Worm (Caenorhabditis elegans) whole organism, L4 larva: ENCODE measurements around the gene F47H4.2.
A peak's percentile ranks its signal among the peaks of the same experiment; 100 is the strongest.

Source experiments
- D1046.2 ChIP-seq: fragments of 200-800 bp; sonication (Bioruptor generic); IDR thresholded peaks from 2 replicates; pipeline ENCODE4 v1.3.6; 2022; ENCODE audit warnings: missing genetic modification characterization, missing compliant biosample characterization
- F10B5.3 ChIP-seq: sonication (generic microtip); optimal IDR thresholded peaks from 2 replicates; lab custom pipeline; 2016; ENCODE audit warnings: mild to moderate bottlenecking, missing genetic modification characterization, missing compliant biosample characterization
- F26F4.8 ChIP-seq: fragments of 200-800 bp; sonication (Bioruptor generic); conservative IDR thresholded peaks from 2 replicates; pipeline ENCODE4 v1.3.6; 2022; ENCODE audit warnings: missing genetic modification characterization, missing compliant biosample characterization
- F44E2.7 ChIP-seq: fragments of 200-800 bp; sonication (Bioruptor generic); IDR thresholded peaks from 2 replicates; pipeline ENCODE4 v2.1.2; 2022; ENCODE audit warnings: missing genetic modification characterization, missing compliant biosample characterization
- R02D3.7 ChIP-seq: fragments of 150-350 bp; sonication (generic microtip); optimal IDR thresholded peaks from 3 replicates; lab custom pipeline; 2014; ENCODE audit warnings: missing biosample characterization, missing genetic modification characterization
- T20F7.1 ChIP-seq: fragments of 200-800 bp; sonication (Bioruptor generic); optimal IDR thresholded peaks from 2 replicates; lab custom pipeline; 2018; ENCODE audit warnings: mild to moderate bottlenecking, missing genetic modification characterization, missing compliant biosample characterization
- T26A8.4 ChIP-seq: fragments of 200-800 bp; sonication (Bioruptor generic); IDR thresholded peaks from 2 replicates; pipeline ENCODE4 v1.3.6; 2022; ENCODE audit warnings: missing genetic modification characterization, missing compliant biosample characterization
- aly-2 ChIP-seq: sonication (generic microtip); optimal IDR thresholded peaks from 2 replicates; lab custom pipeline; 2018; ENCODE audit warnings: missing biosample characterization, missing genetic modification characterization
- ama-1 ChIP-seq: fragments of 150-350 bp; optimal IDR thresholded peaks from 2 replicates; lab custom pipeline; 2014; ENCODE audit warnings: inconsistent platforms, mixed read lengths
- arid-1 ChIP-seq: fragments of 200-800 bp; sonication (Bioruptor generic); conservative IDR thresholded peaks from 2 replicates; pipeline ENCODE4 v1.3.6; 2022; ENCODE audit warnings: missing genetic modification reagents, missing genetic modification characterization, missing compliant biosample characterization
- ceh-82 ChIP-seq: sonication (generic microtip); optimal IDR thresholded peaks from 2 replicates; lab custom pipeline; 2017; ENCODE audit warnings: missing biosample characterization, missing genetic modification characterization
- ctbp-1 ChIP-seq: fragments of 200-800 bp; sonication (Bioruptor generic); IDR thresholded peaks from 2 replicates; pipeline ENCODE4 v1.3.6; 2022; ENCODE audit warnings: missing genetic modification reagents, missing genetic modification characterization, missing compliant biosample characterization
- daf-12 ChIP-seq: fragments of 150-350 bp; optimal IDR thresholded peaks from 2 replicates; lab custom pipeline; 2014; ENCODE audit warnings: missing biosample characterization, missing genetic modification reagents, missing genetic modification characterization
- daf-16 ChIP-seq, 3 experiments: sonication (generic microtip); optimal IDR thresholded peaks; 2 replicates each; lab custom pipeline; 2016 to 2017; ENCODE audit warnings: missing genetic modification characterization in 3 of 3, missing genetic modification reagents in 3 of 3, mild to moderate bottlenecking in 2 of 3, missing compliant biosample characterization in 2 of 3, missing biosample characterization in 1 of 3, moderate library complexity in 1 of 3
- daf-19 ChIP-seq: fragments of 200-800 bp; sonication (Bioruptor generic); conservative IDR thresholded peaks from 2 replicates; pipeline ENCODE4 v1.3.6; 2022; ENCODE audit warnings: missing genetic modification characterization, missing compliant biosample characterization
- daf-8 ChIP-seq: fragments of 200-800 bp; sonication (Bioruptor generic); IDR thresholded peaks from 2 replicates; pipeline ENCODE4 v1.3.6; 2022; ENCODE audit warnings: missing genetic modification characterization, missing compliant biosample characterization
- dmd-9 ChIP-seq: fragments of 200-800 bp; sonication (Bioruptor generic); IDR thresholded peaks from 2 replicates; pipeline ENCODE4 v1.3.6; 2022; ENCODE audit warnings: missing genetic modification reagents, missing genetic modification characterization, missing compliant biosample characterization
- dpl-1 ChIP-seq: fragments of 150-350 bp; optimal IDR thresholded peaks from 2 replicates; lab custom pipeline; 2014; ENCODE audit warnings: missing biosample characterization, missing genetic modification reagents, missing genetic modification characterization
- duxl-1 ChIP-seq: sonication (generic microtip); optimal IDR thresholded peaks from 2 replicates; lab custom pipeline; 2016; ENCODE audit warnings: mild to moderate bottlenecking, missing genetic modification characterization, moderate library complexity, missing compliant biosample characterization; ENCODE audit not compliant: poor library complexity
- egl-43 ChIP-seq: fragments of 200-800 bp; sonication (Bioruptor generic); IDR thresholded peaks from 2 replicates; pipeline ENCODE4 v1.3.6; 2022; ENCODE audit warnings: missing genetic modification reagents, missing genetic modification characterization, missing compliant biosample characterization
- hlh-11 ChIP-seq: fragments of 200-800 bp; sonication (Bioruptor generic); optimal IDR thresholded peaks from 2 replicates; lab custom pipeline; 2018; ENCODE audit warnings: mild to moderate bottlenecking, missing genetic modification characterization, missing compliant biosample characterization
- hmg-1.1 ChIP-seq: fragments of 200-800 bp; sonication (Bioruptor generic); IDR thresholded peaks from 2 replicates; pipeline ENCODE4 v1.3.6; 2022; ENCODE audit warnings: missing genetic modification reagents, missing genetic modification characterization, missing compliant biosample characterization
- lim-7 ChIP-seq: fragments of 200-800 bp; sonication (Bioruptor generic); IDR thresholded peaks from 2 replicates; pipeline ENCODE4 v1.3.6; 2022; ENCODE audit warnings: missing genetic modification characterization, missing compliant biosample characterization
- lin-1 ChIP-seq: fragments of 200-800 bp; sonication (Bioruptor generic); IDR thresholded peaks from 2 replicates; pipeline ENCODE4 v1.3.6; 2022; ENCODE audit warnings: missing genetic modification reagents, missing genetic modification characterization, missing compliant biosample characterization
- lin-38 ChIP-seq: fragments of 200-800 bp; sonication (Bioruptor generic); IDR thresholded peaks from 2 replicates; pipeline ENCODE4 v1.3.6; 2022; ENCODE audit warnings: missing genetic modification reagents, missing genetic modification characterization, missing compliant biosample characterization
- lin-39 ChIP-seq: fragments of 150-350 bp; optimal IDR thresholded peaks from 2 replicates; lab custom pipeline; 2014; ENCODE audit warnings: missing biosample characterization, missing genetic modification reagents, missing genetic modification characterization
- lir-3 ChIP-seq: sonication (generic microtip); optimal IDR thresholded peaks from 2 replicates; lab custom pipeline; 2016; ENCODE audit warnings: mild to moderate bottlenecking, missing genetic modification characterization, missing compliant biosample characterization
- lsy-2 ChIP-seq, 2 experiments: fragments of 150-350 bp in 1 of 2; sonication (generic microtip) in 1 of 2; optimal IDR thresholded peaks; 2 replicates each; lab custom pipeline; 2014 to 2017; ENCODE audit warnings: missing biosample characterization in 2 of 2, missing genetic modification characterization in 2 of 2
- madf-5 ChIP-seq, 2 experiments: fragments of 200-800 bp; sonication (Bioruptor generic); IDR thresholded peaks; 2 replicates each; pipeline ENCODE4 v1.3.6; 2022; ENCODE audit warnings: missing compliant biosample characterization in 2 of 2, missing genetic modification characterization in 2 of 2
- madf-9 ChIP-seq: fragments of 200-800 bp; sonication (Bioruptor generic); conservative IDR thresholded peaks from 2 replicates; pipeline ENCODE4 v1.3.6; 2022; ENCODE audit warnings: missing genetic modification reagents, missing genetic modification characterization, missing compliant biosample characterization
- mdt-29 ChIP-seq: fragments of 200-800 bp; sonication (Bioruptor generic); IDR thresholded peaks from 2 replicates; pipeline ENCODE4 v1.3.6; 2022; ENCODE audit warnings: missing genetic modification reagents, missing genetic modification characterization, missing compliant biosample characterization
- mes-2 ChIP-seq: sonication (generic microtip); optimal IDR thresholded peaks from 2 replicates; lab custom pipeline; 2016; ENCODE audit warnings: missing genotype, mild to moderate bottlenecking, missing genetic modification characterization, missing compliant biosample characterization; ENCODE audit not compliant: poor library complexity, severe bottlenecking
- mxl-3 ChIP-seq: fragments of 200-800 bp; sonication (Bioruptor generic); optimal IDR thresholded peaks from 2 replicates; lab custom pipeline; 2018; ENCODE audit warnings: mild to moderate bottlenecking, missing genetic modification characterization, missing compliant biosample characterization
- nhr-11 ChIP-seq: fragments of 150-350 bp; optimal IDR thresholded peaks from 2 replicates; lab custom pipeline; 2014; ENCODE audit warnings: missing biosample characterization, missing genetic modification characterization
- nhr-111 ChIP-seq: fragments of 200-800 bp; sonication (Bioruptor generic); optimal IDR thresholded peaks from 2 replicates; lab custom pipeline; 2018; ENCODE audit warnings: mild to moderate bottlenecking, missing genetic modification characterization, missing compliant biosample characterization
- nhr-237 ChIP-seq: sonication (generic microtip); optimal IDR thresholded peaks from 2 replicates; lab custom pipeline; 2017; ENCODE audit warnings: missing biosample characterization, missing genetic modification characterization
- nhr-28 ChIP-seq: fragments of 150-350 bp; optimal IDR thresholded peaks from 2 replicates; lab custom pipeline; 2014; ENCODE audit warnings: missing biosample characterization, missing genetic modification characterization
- nhr-42 ChIP-seq: fragments of 200-800 bp; sonication (Bioruptor generic); IDR thresholded peaks from 2 replicates; pipeline ENCODE4 v1.3.6; 2022; ENCODE audit warnings: missing genetic modification characterization, missing compliant biosample characterization
- nhr-6 ChIP-seq: fragments of 150-350 bp; optimal IDR thresholded peaks from 2 replicates; lab custom pipeline; 2014; ENCODE audit warnings: missing biosample characterization, missing genetic modification characterization
- nhr-76 ChIP-seq: fragments of 150-350 bp; optimal IDR thresholded peaks from 2 replicates; lab custom pipeline; 2014; ENCODE audit warnings: missing biosample characterization, missing genetic modification characterization
- php-3 ChIP-seq: fragments of 200-800 bp; sonication (Bioruptor generic); IDR thresholded peaks from 2 replicates; pipeline ENCODE4 v1.3.6; 2022; ENCODE audit warnings: missing genetic modification reagents, missing genetic modification characterization, missing compliant biosample characterization
- saeg-2 ChIP-seq: fragments of 200-800 bp; sonication (Bioruptor generic); IDR thresholded peaks from 2 replicates; pipeline ENCODE4 v1.3.6; 2022; ENCODE audit warnings: missing genetic modification reagents, missing genetic modification characterization, missing compliant biosample characterization
- sdz-12 ChIP-seq: fragments of 200-800 bp; sonication (Bioruptor generic); optimal IDR thresholded peaks from 2 replicates; lab custom pipeline; 2018; ENCODE audit warnings: mild to moderate bottlenecking, missing genetic modification characterization, missing compliant biosample characterization
- set-16 ChIP-seq: fragments of 200-800 bp; sonication (Bioruptor generic); IDR thresholded peaks from 2 replicates; pipeline ENCODE4 v1.3.6; 2022; ENCODE audit warnings: missing genetic modification reagents, missing genetic modification characterization, missing compliant biosample characterization
- snpc-1.2 ChIP-seq: fragments of 200-800 bp; sonication (Bioruptor generic); IDR thresholded peaks from 2 replicates; pipeline ENCODE4 v1.3.6; 2022; ENCODE audit warnings: missing genetic modification reagents, missing genetic modification characterization, missing compliant biosample characterization
- snpc-4 ChIP-seq: fragments of 150-350 bp; optimal IDR thresholded peaks from 2 replicates; lab custom pipeline; 2014; ENCODE audit warnings: missing biosample characterization, missing genetic modification characterization
- spr-3 ChIP-seq: fragments of 200-800 bp; sonication (Bioruptor generic); optimal IDR thresholded peaks from 2 replicates; lab custom pipeline; 2018; ENCODE audit warnings: mild to moderate bottlenecking, missing genetic modification characterization, missing compliant biosample characterization
- unc-39 ChIP-seq: sonication (generic microtip); optimal IDR thresholded peaks from 2 replicates; lab custom pipeline; 2017; ENCODE audit warnings: missing biosample characterization, missing genetic modification characterization
- vab-7 ChIP-seq: fragments of 200-800 bp; sonication (Bioruptor generic); IDR thresholded peaks from 2 replicates; pipeline ENCODE4 v1.3.6; 2022; ENCODE audit warnings: missing genetic modification reagents, missing genetic modification characterization, missing compliant biosample characterization
- zip-11 ChIP-seq: fragments of 200-800 bp; sonication (Bioruptor generic); IDR thresholded peaks from 2 replicates; pipeline ENCODE4 v1.3.6; 2022; ENCODE audit warnings: missing genetic modification characterization, missing compliant biosample characterization
- zip-2 ChIP-seq: fragments of 150-350 bp; optimal IDR thresholded peaks from 2 replicates; lab custom pipeline; 2014; ENCODE audit warnings: missing biosample characterization, missing genetic modification characterization
- ztf-11 ChIP-seq: fragments of 150-350 bp; optimal IDR thresholded peaks from 2 replicates; lab custom pipeline; 2014; ENCODE audit warnings: missing biosample characterization, missing genetic modification characterization

The F47H4.2 gene

ce11 chrV:17317786-17318185 lies 35.3 kb upstream of the F47H4.2 start, which contains the start of gene srz-58:
Gene srz-58 (plus strand): TSS chrV:17318147.
- TF ChIP-seq nhr-237 (tag; lab: Kevin White, UChicago) (no peak), madf-5 (GFP tag; IDR thresholded peaks at IDR 0.05; lab: Robert Waterston, UW) (no peak), spr-3 (GFP tag; lab: Kevin White, UChicago) (no peak), hlh-11 (no peak), mxl-3 (GFP tag; lab: Kevin White, UChicago) (no peak), dpl-1 (no peak), lim-7 (peak; percentile 60; the same call in 1 of the 2 replicates), D1046.2 (GFP tag; lab: Robert Waterston, UW) (no peak), lin-39 (tag; lab: Kevin White, UChicago) (no peak), nhr-42 (GFP tag; lab: Robert Waterston, UW) (no peak), nhr-6 (tag; lab: Kevin White, UChicago) (no peak), snpc-1.2 (GFP tag; lab: Robert Waterston, UW) (0 out of 2 replicates have a peak, but pooled peaks have one; percentile 41), zip-2 (tag; lab: Kevin White, UChicago) (no peak), vab-7 (peak; percentile 36; the same call in 1 of the 2 replicates), unc-39 (tag; lab: Kevin White, UChicago) (no peak), R02D3.7 (tag; lab: Kevin White, UChicago) (no peak), lir-3 (tag; lab: Kevin White, UChicago) (no peak), daf-8 (GFP tag; lab: Robert Waterston, UW) (no peak), snpc-4 (tag; lab: Kevin White, UChicago) (no peak), lsy-2 (tag; optimal IDR thresholded peaks at IDR 0.05; lab: Kevin White, UChicago) (no peak), ctbp-1 (GFP tag; lab: Robert Waterston, UW) (no peak), aly-2 (tag; lab: Kevin White, UChicago) (no peak), madf-9 (GFP tag; lab: Robert Waterston, UW) (no peak), daf-19 (GFP tag; lab: Robert Waterston, UW) (no peak), dmd-9 (no peak), T20F7.1 (GFP tag; lab: Kevin White, UChicago) (no peak), daf-12 (tag; lab: Kevin White, UChicago) (no peak), arid-1 (GFP tag; lab: Robert Waterston, UW) (no peak), F44E2.7 (GFP tag; lab: Robert Waterston, UW) (peak; percentile 27; the same call in 1 of the 2 replicates), ama-1 (lab: Kevin White, UChicago) (no peak), mes-2 (tag; lab: Kevin White, UChicago) (peak; percentile 22), saeg-2 (GFP tag; lab: Robert Waterston, UW) (no peak), mdt-29 (no peak), nhr-28 (tag; lab: Kevin White, UChicago) (no peak), F26F4.8 (no peak), F10B5.3 (tag; lab: Kevin White, UChicago) (no peak), set-16 (GFP tag; lab: Robert Waterston, UW) (no peak), nhr-76 (no peak), nhr-11 (no peak), zip-11 (GFP tag; lab: Robert Waterston, UW) (no peak), lin-1 (GFP tag; lab: Robert Waterston, UW) (0 out of 2 replicates have a peak, but pooled peaks have one; percentile 12), php-3 (no peak), ztf-11 (tag; lab: Kevin White, UChicago) (no peak), daf-16 (GFP tag; optimal IDR thresholded peaks at IDR 0.05; lab: Kevin White, UChicago) (no peak), daf-16 (tag; optimal IDR thresholded peaks at IDR 0.05; lab: Kevin White, UChicago) (no peak), egl-43 (GFP tag; lab: Robert Waterston, UW) (peak; percentile 53; the same call in 1 of the 2 replicates), ceh-82 (tag; lab: Kevin White, UChicago) (no peak), duxl-1 (tag; lab: Kevin White, UChicago) (peak; percentile 45), lin-38 (no peak), sdz-12 (GFP tag; lab: Kevin White, UChicago) (no peak), nhr-111 (no peak), T26A8.4 (GFP tag; lab: Robert Waterston, UW) (no peak), hmg-1.1 (no peak)
